Worm (Caenorhabditis elegans) whole organism, L3 larva: Measurements from ENCODE around the gene C54D10.10.

Experiments used
- elt-1 ChIP-seq: fragments of 150-350 bp; optimal IDR thresholded peaks from 2 replicates; lab custom pipeline; 2014; ENCODE audit warnings: missing biosample characterization, missing genetic modification characterization
- nhr-67 ChIP-seq: fragments of 150-350 bp; optimal IDR thresholded peaks from 2 replicates; lab custom pipeline; 2014; ENCODE audit warnings: missing biosample characterization, missing genetic modification characterization

ce11 chrV:12475360-12475759 is 25.6 kb upstream of the C54D10.10 start:
- TF ChIP-seq elt-1 (tag; lab: Kevin White, UChicago) (no peak), nhr-67 (tag; lab: Kevin White, UChicago) (no peak)
